Worm (Caenorhabditis elegans) whole organism, young adult: Measurements from ENCODE around the gene F44D12.8.

Source experiments
- F37B4.10 ChIP-seq: fragments of 200-800 bp; sonication (Bioruptor generic); IDR thresholded peaks from 2 replicates; pipeline ENCODE4 v1.3.6; 2022; ENCODE audit warnings: missing genetic modification characterization, missing compliant biosample characterization
- K12H6.12 ChIP-seq: fragments of 200-800 bp; sonication (Bioruptor generic); optimal IDR thresholded peaks from 2 replicates; lab custom pipeline; 2018; ENCODE audit warnings: mild to moderate bottlenecking, missing genetic modification characterization, missing compliant biosample characterization
- atf-7 ChIP-seq: sonication (generic microtip); optimal IDR thresholded peaks from 2 replicates; lab custom pipeline; 2017; ENCODE audit warnings: mild to moderate bottlenecking, missing genetic modification characterization, missing compliant biosample characterization
- ceh-40 ChIP-seq: fragments of 200-800 bp; sonication (Bioruptor generic); IDR thresholded peaks from 2 replicates; pipeline ENCODE4 v1.3.6; 2022; ENCODE audit warnings: missing genetic modification characterization, missing compliant biosample characterization
- egl-44 ChIP-seq: fragments of 200-800 bp; sonication (Bioruptor generic); IDR thresholded peaks from 2 replicates; pipeline ENCODE4 v1.3.6; 2022; ENCODE audit warnings: missing genetic modification reagents, missing genetic modification characterization, missing compliant biosample characterization
- let-607 ChIP-seq, 2 experiments: fragments of 200-800 bp in 1 of 2; sonication (Bioruptor generic) in 1 of 2; sonication (generic microtip) in 1 of 2; optimal IDR thresholded peaks; 2 replicates each; lab custom pipeline; 2016 to 2018; ENCODE audit warnings: mild to moderate bottlenecking in 2 of 2, missing compliant biosample characterization in 2 of 2, missing genetic modification characterization in 2 of 2, moderate library complexity in 2 of 2, missing genotype in 1 of 2
- pbrm-1 ChIP-seq: fragments of 200-800 bp; sonication (Bioruptor generic); IDR thresholded peaks from 2 replicates; pipeline ENCODE4 v1.3.6; 2022; ENCODE audit warnings: missing genetic modification reagents, missing genetic modification characterization, missing compliant biosample characterization
- pha-4 ChIP-seq: fragments of 150-350 bp; sonication (generic microtip); optimal IDR thresholded peaks from 2 replicates; lab custom pipeline; 2014; ENCODE audit warnings: missing biosample characterization, missing genetic modification reagents, missing genetic modification characterization
- somi-1 ChIP-seq: fragments of 200-800 bp; sonication (Bioruptor generic); optimal IDR thresholded peaks from 2 replicates; lab custom pipeline; 2018; ENCODE audit warnings: mild to moderate bottlenecking, missing genetic modification characterization, missing compliant biosample characterization
- zim-3 ChIP-seq: sonication (generic microtip); optimal IDR thresholded peaks from 2 replicates; lab custom pipeline; 2017; ENCODE audit warnings: mild to moderate bottlenecking, missing genetic modification characterization, moderate library complexity, missing compliant biosample characterization
- ztf-6 ChIP-seq: fragments of 200-800 bp; sonication (Bioruptor generic); IDR thresholded peaks from 2 replicates; pipeline ENCODE4 v1.3.6; 2022; ENCODE audit warnings: missing genetic modification reagents, missing genetic modification characterization, missing compliant biosample characterization

DNA sequence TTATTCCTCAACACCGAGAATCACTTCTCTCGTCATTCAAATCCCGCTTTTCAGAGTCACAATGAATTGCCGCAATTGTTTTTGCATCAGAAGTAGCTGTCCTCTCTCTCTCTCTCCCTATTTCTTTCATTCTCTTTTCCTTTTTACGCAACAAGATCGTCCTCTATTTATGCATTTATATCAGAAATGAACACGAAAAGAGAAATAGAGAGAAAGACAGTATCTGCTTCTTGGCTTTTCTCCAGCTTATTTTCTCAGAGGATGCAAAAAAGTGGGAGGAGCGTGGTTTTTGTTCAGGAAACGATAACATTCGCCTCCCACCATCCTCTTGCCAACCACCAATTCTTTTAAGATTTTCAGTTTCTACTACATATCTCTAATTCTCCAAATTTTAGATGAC, 40.2 kb upstream of the F44D12.8 start, which contains the start of gene mam-2:
- TF ChIP-seq ceh-40 (GFP tag; lab: Robert Waterston, UW) (no peak), ztf-6 (GFP tag; lab: Robert Waterston, UW) (no peak), atf-7 (tag; lab: Kevin White, UChicago) (no peak), somi-1 (GFP tag; lab: Kevin White, UChicago) (no peak), pbrm-1 (GFP tag; lab: Robert Waterston, UW) (no peak), pha-4 (tag; lab: Kevin White, UChicago) (no peak), zim-3 (tag; lab: Kevin White, UChicago) (no peak), K12H6.12 (tag; lab: Kevin White, UChicago) (no peak), egl-44 (no peak), let-607 (tag; optimal IDR thresholded peaks at IDR 0.05; lab: Kevin White, UChicago) (no peak), F37B4.10 (GFP tag; lab: Robert Waterston, UW) (no peak)
